Worm (Caenorhabditis elegans) whole organism, late embryonic: ENCODE data around the gene irld-50.

Experiments
- K02D7.2 ChIP-seq: sonication (generic microtip); optimal IDR thresholded peaks from 2 replicates; lab custom pipeline; 2017; ENCODE audit warnings: mild to moderate bottlenecking, missing genetic modification characterization, missing compliant biosample characterization
- T23F11.4 ChIP-seq: fragments of 200-800 bp; sonication (Bioruptor generic); optimal IDR thresholded peaks from 2 replicates; lab custom pipeline; 2018; ENCODE audit warnings: mild to moderate bottlenecking, missing genetic modification characterization, missing compliant biosample characterization
- ama-1 ChIP-seq: fragments of 150-350 bp; optimal IDR thresholded peaks from 2 replicates; lab custom pipeline; 2014
- che-1 ChIP-seq: sonication (generic microtip); optimal IDR thresholded peaks from 2 replicates; lab custom pipeline; 2016; ENCODE audit warnings: mild to moderate bottlenecking, missing genetic modification characterization, missing compliant biosample characterization
- dmd-4 ChIP-seq: sonication (generic microtip); optimal IDR thresholded peaks from 2 replicates; lab custom pipeline; 2016; ENCODE audit warnings: borderline replicate concordance, missing genetic modification characterization, missing compliant biosample characterization
- elt-2 ChIP-seq: sonication (generic microtip); optimal IDR thresholded peaks from 2 replicates; lab custom pipeline; 2016; ENCODE audit warnings: missing genetic modification reagents, missing genetic modification characterization, missing compliant biosample characterization
- gmeb-2 ChIP-seq: sonication (generic microtip); optimal IDR thresholded peaks from 2 replicates; lab custom pipeline; 2016; ENCODE audit warnings: missing genetic modification characterization, inconsistent platforms, missing compliant biosample characterization
- pax-1 ChIP-seq: fragments of 150-350 bp; optimal IDR thresholded peaks from 2 replicates; lab custom pipeline; 2014; ENCODE audit warnings: missing biosample characterization, missing genetic modification characterization
- pros-1 ChIP-seq: fragments of 150-350 bp; optimal IDR thresholded peaks from 2 replicates; lab custom pipeline; 2014; ENCODE audit warnings: missing biosample characterization, missing genetic modification reagents, missing genetic modification characterization
- rnt-1 ChIP-seq: sonication (generic microtip); optimal IDR thresholded peaks from 2 replicates; lab custom pipeline; 2016; ENCODE audit warnings: missing genetic modification characterization, missing compliant biosample characterization
- unc-55 ChIP-seq: sonication (generic microtip); optimal IDR thresholded peaks from 2 replicates; lab custom pipeline; 2017; ENCODE audit warnings: missing biosample characterization, missing genetic modification reagents, missing genetic modification characterization

- TF ChIP-seq pros-1 (tag; lab: Kevin White, UChicago) (no peak), T23F11.4 (GFP tag; lab: Kevin White, UChicago) (no peak), ama-1 (lab: Kevin White, UChicago) (no peak), unc-55 (GFP tag; lab: Kevin White, UChicago) (no peak), pax-1 (no peak), elt-2 (tag; lab: Kevin White, UChicago) (no peak), K02D7.2 (no peak), dmd-4 (tag; lab: Kevin White, UChicago) (no peak), rnt-1 (tag; lab: Kevin White, UChicago) (no peak), che-1 (tag; lab: Kevin White, UChicago) (no peak), gmeb-2 (tag; lab: Kevin White, UChicago) (no peak)
Measured at ce11 chrII:2990089-2990488, 46.2 kb upstream of the irld-50 start.
